Fruit fly (Drosophila melanogaster): ENCODE measurements around the gene CG9593.

DNA sequence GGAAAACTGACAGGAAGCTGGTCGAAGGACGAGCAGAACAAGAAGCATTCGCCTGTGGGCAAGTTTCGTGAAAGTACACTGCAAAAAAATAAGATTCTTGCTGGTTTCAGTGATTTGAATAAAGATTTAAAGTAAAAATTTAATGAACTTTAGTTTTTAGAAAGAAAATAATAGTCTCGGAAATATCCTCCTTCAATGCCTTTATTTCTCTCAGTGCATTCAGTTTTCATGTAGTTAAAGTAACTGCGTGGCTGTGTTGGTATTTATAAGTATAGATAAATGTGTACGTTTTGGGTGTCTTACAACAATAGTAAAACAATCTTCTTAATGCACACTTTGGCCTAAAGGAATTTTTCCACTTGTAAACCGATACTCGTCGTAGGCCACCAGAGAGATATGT lies 17.8 kb upstream of the CG9593 start:
- no peak for TF ChIP-seq pad (GFP tag; optimal IDR thresholded peaks at IDR 0.05)
- TF ChIP-seq CG11617 (GFP tag; optimal IDR thresholded peaks at IDR 0.05): no peak
- TF ChIP-seq CG33017 (tag; optimal IDR thresholded peaks at IDR 0.05): no peak
- no peak for TF ChIP-seq kay (GFP tag; ENCODE audit: borderline replicate concordance)
- no peak for TF ChIP-seq ovo (GFP tag; optimal IDR thresholded peaks at IDR 0.05)
- TF ChIP-seq toe (GFP tag; optimal IDR thresholded peaks at IDR 0.05): no peak
- TF ChIP-seq cic (GFP tag; optimal IDR thresholded peaks at IDR 0.05): no peak
- TF ChIP-seq Crg-1 (GFP tag; optimal IDR thresholded peaks at IDR 0.05): no peak
- no peak for TF ChIP-seq cnc (optimal IDR thresholded peaks at IDR 0.05)
- TF ChIP-seq CG7045 (GFP tag; optimal IDR thresholded peaks at IDR 0.05): no peak
- TF ChIP-seq CG14711 (tag; optimal IDR thresholded peaks at IDR 0.05): no peak

Data from whole organism, adult.